Worm (Caenorhabditis elegans): ENCODE measurements around the gene gar-2.

Gene gar-2

ce11 chrIII:6359171-6359854, 50.1 kb downstream of the gar-2 start:
- TF ChIP-seq hlh-12 (tag; optimal IDR thresholded peaks at IDR 0.05) = no peak
- TF ChIP-seq mel-28 (tag; optimal IDR thresholded peaks at IDR 0.05; ENCODE audit: borderline replicate concordance) = no peak
- no peak for TF ChIP-seq ceh-40 (GFP tag; IDR thresholded peaks at IDR 0.05)
- TF ChIP-seq rpc-1 (optimal IDR thresholded peaks at IDR 0.05) = no peak
- no peak for TF ChIP-seq rpc-1 (tag; optimal IDR thresholded peaks at IDR 0.05)
- TF ChIP-seq cebp-2 (GFP tag; IDR thresholded peaks at IDR 0.05) = no peak
- no peak for TF ChIP-seq egl-18 (GFP tag; IDR thresholded peaks at IDR 0.05)
- no peak for TF ChIP-seq hmg-1.2 (GFP tag; IDR thresholded peaks at IDR 0.05)
- TF ChIP-seq B0019.2 (GFP tag; conservative IDR thresholded peaks at IDR 0.05) = no peak
- TF ChIP-seq ztf-3 (GFP tag; optimal IDR thresholded peaks at IDR 0.05) = no peak

- 0 out of 2 replicates have a peak, but pooled peaks have one; percentile 29 for TF ChIP-seq Y53G8AR.9 (GFP tag; conservative IDR thresholded peaks at IDR 0.05)
- TF ChIP-seq lin-26 (GFP tag; IDR thresholded peaks at IDR 0.05) = peak; percentile 46; the same call in 1 of the 2 replicates
- TF ChIP-seq ceh-40 (GFP tag; IDR thresholded peaks at IDR 0.05) = no peak
- no peak for TF ChIP-seq hlh-12 (tag; optimal IDR thresholded peaks at IDR 0.05)
- peak; percentile 23; the same call in 1 of the 2 replicates for TF ChIP-seq zfh-2 (GFP tag; conservative IDR thresholded peaks at IDR 0.05)
- TF ChIP-seq aptf-3 (GFP tag; IDR thresholded peaks at IDR 0.05) = no peak
These were observed 50.9 kb downstream of the gar-2 start for ce11 chrIII:6360114-6360513.

- TF ChIP-seq nfyb-1 (GFP tag; IDR thresholded peaks at IDR 0.05) (0 out of 2 replicates have a peak, but pooled peaks have one; percentile 31), ztf-26 (tag; optimal IDR thresholded peaks at IDR 0.05) (peak; percentile 15), ceh-79 (tag; optimal IDR thresholded peaks at IDR 0.05) (peak; percentile 3), nhr-80 (tag; optimal IDR thresholded peaks at IDR 0.05) (peak; percentile 20), aptf-3 (GFP tag; IDR thresholded peaks at IDR 0.05) (no peak), sptf-2 (GFP tag; optimal IDR thresholded peaks at IDR 0.05) (no peak), somi-1 (GFP tag; optimal IDR thresholded peaks at IDR 0.05) (peak; percentile 0), K11D2.4 (GFP tag; IDR thresholded peaks at IDR 0.05) (peak; percentile 21; the same call in 1 of the 2 replicates), atf-7 (tag; optimal IDR thresholded peaks at IDR 0.05) (peak; percentile 5), lir-1 (GFP tag; conservative IDR thresholded peaks at IDR 0.05) (no peak), cebp-1 (GFP tag; IDR thresholded peaks at IDR 0.05) (no peak), cebp-1 (tag; optimal IDR thresholded peaks at IDR 0.05) (peak; percentile 3)
These were observed 51.7 kb downstream of the gar-2 start for ce11 chrIII:6360825-6361224.

- TF ChIP-seq tbp1 (GFP tag; optimal IDR thresholded peaks at IDR 0.05) = peak; percentile 10
- TF ChIP-seq rcor-1 (GFP tag; IDR thresholded peaks at IDR 0.05) = no peak
- peak in 1 of 2 experiments; percentile 1 for TF ChIP-seq let-607 (tag; optimal IDR thresholded peaks at IDR 0.05)
- TF ChIP-seq madf-10 (tag; optimal IDR thresholded peaks at IDR 0.05) = peak; percentile 26
- no peak for TF ChIP-seq cebp-1 (GFP tag; IDR thresholded peaks at IDR 0.05)
- peak; percentile 33 for TF ChIP-seq cebp-1 (tag; optimal IDR thresholded peaks at IDR 0.05)
- TF ChIP-seq ets-4 (GFP tag; optimal IDR thresholded peaks at IDR 0.05) = peak; percentile 41
- peak; percentile 25; the same call in 1 of the 2 replicates for TF ChIP-seq hmg-1.2 (GFP tag; IDR thresholded peaks at IDR 0.05)
- no peak for TF ChIP-seq F10E7.11 (tag; optimal IDR thresholded peaks at IDR 0.05)
- 0 out of 2 replicates have a peak, but pooled peaks have one; percentile 10 for TF ChIP-seq nfyb-1 (GFP tag; IDR thresholded peaks at IDR 0.05)
- TF ChIP-seq tlf-1 (GFP tag; optimal IDR thresholded peaks at IDR 0.05) = peak; percentile 11
- peak; percentile 37 for TF ChIP-seq ztf-22 (GFP tag; optimal IDR thresholded peaks at IDR 0.05)
- no peak for TF ChIP-seq efl-1 (GFP tag; optimal IDR thresholded peaks at IDR 0.05)
- TF ChIP-seq nhr-80 (tag; optimal IDR thresholded peaks at IDR 0.05) = peak; percentile 98
- peak; percentile 47 for TF ChIP-seq atf-7 (tag; optimal IDR thresholded peaks at IDR 0.05)
These were observed 52.4 kb downstream of the gar-2 start for ce11 chrIII:6361560-6361959.

Data from whole organism, young adult.